Fruit fly (Drosophila melanogaster): ENCODE measurements around the gene CG5592.

Gene CG5592

dm6 chr3L:5884735-5885134, 12.7 kb upstream of the CG5592 start:
- TF ChIP-seq noc (tag; optimal IDR thresholded peaks at IDR 0.05), result no peak

dm6 chr3L:5891114-5891513, 6.3 kb upstream of the CG5592 start:
- TF ChIP-seq noc (tag; optimal IDR thresholded peaks at IDR 0.05), result no peak

- no peak for TF ChIP-seq noc (tag; optimal IDR thresholded peaks at IDR 0.05)
Measured at dm6 chr3L:5891812-5892211, 5.6 kb upstream of the CG5592 start.

DNA sequence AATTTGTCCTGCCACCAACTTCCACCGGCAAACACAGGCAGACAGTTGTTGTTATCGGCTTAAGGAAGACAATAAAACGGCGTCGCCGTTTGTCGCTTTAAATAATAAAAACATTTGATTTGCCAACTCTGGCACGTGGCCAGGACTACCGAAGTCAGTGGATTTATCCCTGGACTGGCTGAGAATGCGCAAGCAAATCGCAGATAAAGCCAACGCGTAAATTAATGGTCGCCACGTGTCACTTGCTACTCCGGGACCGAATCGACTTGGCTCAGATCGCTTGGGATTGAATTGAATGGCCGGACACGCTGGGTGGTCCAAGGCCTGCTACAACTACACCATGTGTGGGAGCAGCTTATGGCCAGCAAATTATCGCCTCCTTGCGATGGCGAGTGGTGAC, 4.4 kb upstream of the CG5592 start:
- no peak for TF ChIP-seq noc (tag; optimal IDR thresholded peaks at IDR 0.05)

dm6 chr3L:5899305-5899704, 1.9 kb downstream of the CG5592 start, which contains the start of gene CG32409:
Gene CG32409, plus strand, starts transcription at chr3L:5899528.
- TF ChIP-seq noc (tag; optimal IDR thresholded peaks at IDR 0.05), result no peak

dm6 chr3L:5902189-5902765, 4.8 kb downstream of the CG5592 start, which contains the start of gene QC:
Gene QC, minus strand, starts transcription at chr3L:5902456.
- TF ChIP-seq noc (tag; optimal IDR thresholded peaks at IDR 0.05), result no peak

- no peak for TF ChIP-seq noc (tag; optimal IDR thresholded peaks at IDR 0.05)
Measured at dm6 chr3L:5903955-5904354, 6.5 kb downstream of the CG5592 start, which contains the start of gene CG32413. Gene CG32413, minus strand, starts transcription at chr3L:5904055.

DNA sequence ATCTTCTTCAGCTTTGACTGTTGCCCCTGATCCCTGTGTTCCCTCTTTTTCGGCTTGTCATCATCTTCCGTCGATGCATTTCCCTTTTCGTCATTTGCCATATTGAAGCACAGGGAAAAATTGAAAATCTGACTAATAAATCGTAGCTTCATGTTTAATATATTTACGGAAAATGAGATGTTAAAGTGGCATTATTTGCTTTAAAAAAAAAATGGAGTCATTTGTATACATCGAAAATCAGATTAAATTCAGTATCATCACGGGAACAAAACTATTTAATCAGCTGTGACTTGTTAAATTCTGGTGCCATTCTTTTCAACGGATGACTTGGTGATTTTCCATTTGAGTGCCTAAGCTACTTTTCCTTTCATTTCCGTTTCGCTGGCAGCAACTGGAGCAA, 9.2 kb downstream of the CG5592 start, which contains the start of gene CG10486:
Gene CG10486, minus strand, starts transcription at position 101 of the 400 bp plus-strand sequence.
- no peak for TF ChIP-seq noc (tag; optimal IDR thresholded peaks at IDR 0.05)

dm6 chr3L:5907077-5907476, 9.6 kb downstream of the CG5592 start, which contains the start of gene CG13288:
Gene CG13288, plus strand, starts transcription at chr3L:5907381.
- TF ChIP-seq noc (tag; optimal IDR thresholded peaks at IDR 0.05), result no peak

dm6 chr3L:5920778-5921177, 23.3 kb downstream of the CG5592 start:
- no peak for TF ChIP-seq noc (tag; optimal IDR thresholded peaks at IDR 0.05)

DNA sequence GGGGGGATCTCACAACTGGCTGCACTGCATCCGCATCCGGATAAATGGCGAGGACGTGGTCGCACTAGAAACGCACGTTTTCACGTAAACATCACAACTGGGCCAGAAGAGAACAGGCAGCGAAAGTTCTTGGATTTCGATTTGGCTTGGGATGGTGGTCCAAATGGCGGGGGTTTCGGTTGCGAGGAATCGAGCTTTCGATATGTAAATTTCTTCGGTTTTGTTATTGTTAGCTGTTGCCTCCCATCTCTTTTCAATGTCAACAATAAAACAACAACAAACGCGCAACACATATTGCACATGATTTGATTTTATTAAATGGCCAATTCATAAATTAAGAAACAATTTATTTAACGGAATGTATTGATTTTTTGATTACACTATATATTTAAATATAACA, 23.8 kb downstream of the CG5592 start, which contains the start of gene PXo:
Gene PXo, minus strand, starts transcription at position 101 of the 400 bp plus-strand sequence.
- no peak for TF ChIP-seq noc (tag; optimal IDR thresholded peaks at IDR 0.05)

dm6 chr3L:5922005-5922685, 24.7 kb downstream of the CG5592 start, which contains the start of gene CG32407:
Gene CG32407, plus strand, starts transcription at chr3L:5922055.
- peak; percentile 11 for TF ChIP-seq noc (tag; optimal IDR thresholded peaks at IDR 0.05)

dm6 chr3L:5923646-5924122, 26.2 kb downstream of the CG5592 start, which contains the start of gene CG33523:
Gene CG33523, plus strand, starts transcription at chr3L:5923862.
- peak; percentile 12 for TF ChIP-seq noc (tag; optimal IDR thresholded peaks at IDR 0.05)

DNA sequence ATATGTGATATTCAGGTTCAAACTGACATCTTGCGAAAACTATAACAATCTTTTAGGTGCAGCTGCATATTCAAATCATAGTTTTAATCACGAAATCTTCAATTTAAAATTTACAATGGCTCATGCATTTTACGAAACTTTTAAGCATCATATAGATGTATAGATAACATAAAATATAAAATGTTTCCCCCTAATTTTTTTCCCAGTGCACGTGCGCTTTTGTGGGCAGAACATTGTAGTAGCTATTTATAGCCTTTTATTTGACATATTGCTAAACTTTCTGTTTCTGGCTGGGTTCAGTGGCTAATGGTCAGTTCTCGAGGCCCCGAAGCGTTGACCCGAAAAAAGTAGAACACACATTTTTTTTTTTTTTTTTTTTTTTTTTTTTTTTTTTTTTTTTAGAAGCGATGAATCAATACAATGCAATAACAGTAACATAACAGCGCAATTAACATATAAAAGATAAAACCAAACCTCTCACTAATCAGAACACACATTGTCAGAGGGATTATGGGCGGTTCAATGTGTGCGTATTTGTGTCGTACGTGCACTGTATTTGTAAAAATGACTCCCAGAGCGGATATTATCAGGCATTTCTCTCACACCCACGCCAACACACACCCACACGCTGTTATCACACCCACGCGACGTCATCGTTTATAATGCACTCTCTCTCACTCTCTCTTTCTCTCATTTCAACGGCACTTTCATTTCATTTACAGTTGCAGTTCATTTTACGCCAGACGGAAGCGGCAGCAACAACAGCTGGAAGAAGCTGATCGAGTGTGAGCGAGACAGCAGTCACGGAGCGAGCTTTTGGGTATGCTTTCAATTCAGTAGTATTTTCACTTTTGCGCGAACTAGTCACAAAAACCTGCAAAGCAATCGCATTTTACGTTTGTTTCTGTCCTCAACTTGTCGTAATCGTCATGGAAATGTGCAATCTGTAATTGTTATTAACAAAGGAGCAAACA, 28.9 kb downstream of the CG5592 start:
- no peak for TF ChIP-seq noc (tag; optimal IDR thresholded peaks at IDR 0.05)

DNA sequence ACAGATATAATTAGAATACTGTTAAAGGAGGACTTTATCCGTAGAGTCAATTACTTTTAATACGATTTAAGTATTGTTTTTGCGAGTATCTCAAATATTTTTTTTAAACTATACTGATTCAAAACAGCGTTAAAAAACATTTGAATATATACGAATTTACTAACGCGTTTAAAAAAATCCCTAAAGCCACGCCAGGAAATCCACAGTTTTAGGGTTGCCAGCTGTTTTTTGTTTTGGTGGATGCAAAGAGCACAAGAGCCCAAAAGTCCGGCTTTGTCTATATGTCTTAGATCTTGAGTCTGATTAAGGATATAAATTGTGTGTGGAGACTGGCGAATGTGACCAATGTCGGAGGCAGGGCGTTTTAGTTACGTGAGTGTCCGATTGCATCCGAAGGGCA, 30.1 kb downstream of the CG5592 start:
- no peak for TF ChIP-seq noc (tag; optimal IDR thresholded peaks at IDR 0.05)
